Fruit fly (Drosophila melanogaster) whole organism, embryonic: ENCODE measurements around the gene CG10341.
A peak's percentile ranks its signal among the peaks of the same experiment; 100 is the strongest.

Experiments used
- ATbp ChIP-seq: fragments of 200-800 bp; sonication (Bioruptor generic); optimal IDR thresholded peaks from 2 replicates; lab custom pipeline; 2017; ENCODE audit warnings: missing biosample characterization, mild to moderate bottlenecking, missing genetic modification characterization, missing genetic modification reagents
- Atf6 ChIP-seq: fragments of 200-800 bp; sonication (Bioruptor generic); IDR thresholded peaks from 2 replicates; pipeline ENCODE4 v1.3.6; 2022; ENCODE audit warnings: missing biosample characterization, missing genetic modification characterization
- BEAF-32 ChIP-seq: fragments of 200-800 bp; sonication (Bioruptor generic); optimal IDR thresholded peaks from 3 replicates; lab custom pipeline; 2017; ENCODE audit warnings: missing biosample characterization, missing genetic modification characterization, mild to moderate bottlenecking, moderate library complexity, missing genetic modification reagents
- Bgb ChIP-seq: fragments of 200-800 bp; sonication (Bioruptor generic); IDR thresholded peaks from 2 replicates; pipeline ENCODE4 v1.3.6; 2022; ENCODE audit warnings: missing biosample characterization, missing genetic modification characterization; ENCODE audit not compliant: partially characterized antibody
- BtbVII ChIP-seq: fragments of 200-800 bp; sonication (Bioruptor generic); optimal IDR thresholded peaks from 3 replicates; lab custom pipeline; 2017; ENCODE audit warnings: missing biosample characterization, mild to moderate bottlenecking, missing genetic modification characterization
- Bteb2 ChIP-seq: fragments of 200-800 bp; sonication (Bioruptor generic); optimal IDR thresholded peaks from 2 replicates; lab custom pipeline; 2016; ENCODE audit warnings: missing biosample characterization, missing genetic modification characterization
- CG10366 ChIP-seq: fragments of 200-800 bp; sonication (Bioruptor generic); IDR thresholded peaks from 2 replicates; pipeline ENCODE4 v1.3.6; 2022; ENCODE audit warnings: missing biosample characterization, missing genetic modification characterization
- CG10543 ChIP-seq: fragments of 200-800 bp; sonication (Bioruptor generic); optimal IDR thresholded peaks from 3 replicates; lab custom pipeline; 2017; ENCODE audit warnings: missing biosample characterization, mild to moderate bottlenecking, missing genetic modification characterization, moderate library complexity
- CG12104 ChIP-seq: fragments of 200-800 bp; sonication (Bioruptor generic); optimal IDR thresholded peaks from 3 replicates; lab custom pipeline; 2016; ENCODE audit warnings: missing biosample characterization, missing genetic modification characterization
- CG13424 ChIP-seq: fragments of 200-800 bp; sonication (Bioruptor generic); optimal IDR thresholded peaks from 2 replicates; lab custom pipeline; 2019; ENCODE audit warnings: missing biosample characterization, mild to moderate bottlenecking, missing genetic modification characterization, moderate library complexity
- CG14860 ChIP-seq: fragments of 200-800 bp; sonication (Bioruptor generic); IDR thresholded peaks from 3 replicates; pipeline ENCODE4 v1.3.6; 2022; ENCODE audit warnings: missing biosample characterization, missing genetic modification characterization; ENCODE audit not compliant: partially characterized antibody
- CG17912 ChIP-seq: fragments of 200-800 bp; sonication (Bioruptor generic); optimal IDR thresholded peaks from 2 replicates; lab custom pipeline; 2018; ENCODE audit warnings: missing biosample characterization, mild to moderate bottlenecking, missing genetic modification characterization
- CG18011 ChIP-seq: fragments of 200-800 bp; sonication (Bioruptor generic); optimal IDR thresholded peaks from 2 replicates; lab custom pipeline; 2017; ENCODE audit warnings: missing biosample characterization, missing genetic modification characterization, mild to moderate bottlenecking, moderate library complexity, missing genotype
- CG18476 ChIP-seq: fragments of 200-800 bp; sonication (Bioruptor generic); optimal IDR thresholded peaks from 2 replicates; lab custom pipeline; 2016; ENCODE audit warnings: missing biosample characterization, mild to moderate bottlenecking, missing genetic modification characterization
- CG2889 ChIP-seq: fragments of 200-800 bp; sonication (Bioruptor generic); IDR thresholded peaks from 3 replicates; pipeline ENCODE4 v1.3.6; 2022; ENCODE audit warnings: missing biosample characterization, missing genetic modification characterization
- CG3163 ChIP-seq: fragments of 200-800 bp; sonication (Bioruptor generic); optimal IDR thresholded peaks from 3 replicates; lab custom pipeline; 2016; ENCODE audit warnings: missing biosample characterization, missing genetic modification characterization
- CG34224 ChIP-seq: fragments of 200-800 bp; sonication (Bioruptor generic); IDR thresholded peaks from 3 replicates; pipeline ENCODE4 v1.3.6; 2022; ENCODE audit warnings: missing biosample characterization, missing genetic modification characterization; ENCODE audit not compliant: partially characterized antibody
- CG42726 ChIP-seq: fragments of 200-800 bp; sonication (Bioruptor generic); IDR thresholded peaks from 2 replicates; pipeline ENCODE4 v1.3.6; 2022; ENCODE audit warnings: missing biosample characterization, missing genetic modification characterization; ENCODE audit not compliant: partially characterized antibody
- CG4424 ChIP-seq: fragments of 200-800 bp; sonication (Bioruptor generic); optimal IDR thresholded peaks from 3 replicates; lab custom pipeline; 2016; ENCODE audit warnings: missing biosample characterization, missing genetic modification characterization
- CG6765 ChIP-seq: fragments of 200-800 bp; sonication (Bioruptor generic); optimal IDR thresholded peaks from 3 replicates; lab custom pipeline; 2017; ENCODE audit warnings: missing biosample characterization, mild to moderate bottlenecking, missing genetic modification characterization
- CG7372 ChIP-seq: fragments of 200-800 bp; sonication (Bioruptor generic); IDR thresholded peaks from 2 replicates; pipeline ENCODE4 v1.3.6; 2022; ENCODE audit warnings: missing biosample characterization, missing genetic modification characterization
- CG8388 ChIP-seq: fragments of 200-800 bp; sonication (Bioruptor generic); optimal IDR thresholded peaks from 2 replicates; lab custom pipeline; 2019; ENCODE audit warnings: missing biosample characterization, mild to moderate bottlenecking, missing genetic modification characterization, moderate library complexity
- CG8478 ChIP-seq: fragments of >200 bp; optimal IDR thresholded peaks from 2 replicates; lab custom pipeline; 2018
- CTCF ChIP-seq: fragments of 200-800 bp; sonication (Bioruptor generic); optimal IDR thresholded peaks from 2 replicates; lab custom pipeline; 2017; ENCODE audit warnings: missing biosample characterization, mild to moderate bottlenecking, missing genetic modification characterization, moderate library complexity
- CkIIα-i1 ChIP-seq: fragments of 200-800 bp; sonication (Bioruptor generic); IDR thresholded peaks from 2 replicates; pipeline ENCODE4 v1.3.6; 2022; ENCODE audit warnings: missing biosample characterization, missing genetic modification characterization
- Dbx ChIP-seq: fragments of 200-800 bp; sonication (Bioruptor generic); IDR thresholded peaks from 3 replicates; pipeline ENCODE4 v1.3.6; 2022; ENCODE audit warnings: missing biosample characterization, missing genetic modification characterization
- Doc3 ChIP-seq: fragments of 200-800 bp; sonication (Bioruptor generic); IDR thresholded peaks from 3 replicates; pipeline ENCODE4 v1.3.6; 2022; ENCODE audit warnings: missing biosample characterization, missing genetic modification characterization; ENCODE audit not compliant: partially characterized antibody
- E2f2 ChIP-seq: fragments of 200-800 bp; sonication (Bioruptor generic); IDR thresholded peaks from 2 replicates; pipeline ENCODE4 v1.3.6; 2022; ENCODE audit warnings: missing biosample characterization, missing genetic modification characterization
- Eip74EF ChIP-seq, 2 experiments: fragments of 200-800 bp in 1 of 2; fragments of >200 bp in 1 of 2; sonication (Bioruptor generic) in 1 of 2; optimal IDR thresholded peaks; 2 replicates each; lab custom pipeline; 2017 to 2019; ENCODE audit warnings: missing biosample characterization in 2 of 2, missing genetic modification characterization in 2 of 2, mild to moderate bottlenecking in 1 of 2, moderate library complexity in 1 of 2
- Fer3 ChIP-seq: fragments of 200-800 bp; sonication (Bioruptor generic); optimal IDR thresholded peaks from 2 replicates; lab custom pipeline; 2018; ENCODE audit warnings: missing biosample characterization, mild to moderate bottlenecking, missing genetic modification characterization, moderate library complexity
- Hmr ChIP-seq: fragments of 200-800 bp; sonication (Bioruptor generic); optimal IDR thresholded peaks from 3 replicates; lab custom pipeline; 2017; ENCODE audit warnings: mild to moderate bottlenecking, missing biosample characterization, missing genetic modification reagents, missing genetic modification characterization
- Jarid2 ChIP-seq: fragments of 200-800 bp; sonication (Bioruptor generic); optimal IDR thresholded peaks from 3 replicates; lab custom pipeline; 2017; ENCODE audit warnings: mild to moderate bottlenecking, missing biosample characterization, missing genetic modification reagents, missing genetic modification characterization
- Kr ChIP-seq: fragments of 200-800 bp; sonication (Bioruptor generic); optimal IDR thresholded peaks from 2 replicates; lab custom pipeline; 2017; ENCODE audit warnings: missing biosample characterization, mild to moderate bottlenecking, missing genetic modification characterization
- NfI ChIP-seq: fragments of 200-800 bp; sonication (Bioruptor generic); optimal IDR thresholded peaks from 3 replicates; lab custom pipeline; 2018; ENCODE audit warnings: missing biosample characterization, mild to moderate bottlenecking, missing genetic modification characterization, moderate library complexity
- PHDP ChIP-seq: fragments of 200-800 bp; sonication (Bioruptor generic); optimal IDR thresholded peaks from 3 replicates; lab custom pipeline; 2018; ENCODE audit warnings: missing biosample characterization, mild to moderate bottlenecking, missing genetic modification characterization, moderate library complexity
- ap ChIP-seq: fragments of 200-800 bp; sonication (Bioruptor generic); IDR thresholded peaks from 2 replicates; pipeline ENCODE4 v1.3.6; 2022; ENCODE audit warnings: missing biosample characterization, missing genetic modification characterization
- bsh ChIP-seq, 2 experiments: fragments of 200-800 bp; sonication (Bioruptor generic); optimal IDR thresholded peaks; 2 replicates each; lab custom pipeline; 2017 to 2018; ENCODE audit warnings: mild to moderate bottlenecking in 2 of 2, missing biosample characterization in 2 of 2, missing genetic modification characterization in 2 of 2, moderate library complexity in 1 of 2
- cato ChIP-seq: fragments of 200-800 bp; sonication (Bioruptor generic); optimal IDR thresholded peaks from 2 replicates; lab custom pipeline; 2016; ENCODE audit warnings: missing biosample characterization, missing genetic modification characterization, borderline replicate concordance
- dysf ChIP-seq: fragments of 200-800 bp; sonication (Bioruptor generic); IDR thresholded peaks from 3 replicates; pipeline ENCODE4 v1.3.6; 2022; ENCODE audit warnings: missing biosample characterization, missing genetic modification characterization
- grn ChIP-seq: fragments of 200-800 bp; sonication (Bioruptor generic); optimal IDR thresholded peaks from 3 replicates; lab custom pipeline; 2017; ENCODE audit warnings: missing biosample characterization, missing genetic modification characterization
- hth ChIP-seq: fragments of >200 bp; optimal IDR thresholded peaks from 2 replicates; lab custom pipeline; 2017; ENCODE audit warnings: inconsistent platforms
- kah ChIP-seq: fragments of 200-800 bp; sonication (Bioruptor generic); optimal IDR thresholded peaks from 2 replicates; lab custom pipeline; 2018; ENCODE audit warnings: missing biosample characterization, mild to moderate bottlenecking, missing genetic modification characterization
- oc ChIP-seq: fragments of 200-800 bp; sonication (Bioruptor generic); optimal IDR thresholded peaks from 2 replicates; lab custom pipeline; 2018; ENCODE audit warnings: missing biosample characterization, mild to moderate bottlenecking, missing genetic modification characterization, moderate library complexity
- slp2 ChIP-seq: fragments of 200-800 bp; sonication (Bioruptor generic); optimal IDR thresholded peaks from 2 replicates; lab custom pipeline; 2016; ENCODE audit warnings: missing biosample characterization, missing genetic modification characterization
- so ChIP-seq: fragments of 200-800 bp; sonication (Bioruptor generic); IDR thresholded peaks from 3 replicates; pipeline ENCODE4 v1.3.6; 2022; ENCODE audit warnings: missing biosample characterization, missing genetic modification characterization
- sr ChIP-seq: fragments of 200-800 bp; sonication (Bioruptor generic); IDR thresholded peaks from 3 replicates; pipeline ENCODE4 v1.3.6; 2022; ENCODE audit warnings: missing biosample characterization, missing genetic modification characterization
- tna ChIP-seq: fragments of 200-800 bp; sonication (Bioruptor generic); IDR thresholded peaks from 2 replicates; pipeline ENCODE4 v1.3.6; 2022; ENCODE audit warnings: missing biosample characterization, missing genetic modification characterization; ENCODE audit not compliant: partially characterized antibody
- tup ChIP-seq: fragments of 200-800 bp; sonication (Bioruptor generic); optimal IDR thresholded peaks from 2 replicates; lab custom pipeline; 2016; ENCODE audit warnings: missing biosample characterization, mild to moderate bottlenecking, missing genetic modification characterization, moderate library complexity
- unpg ChIP-seq: fragments of 200-800 bp; sonication (Bioruptor generic); optimal IDR thresholded peaks from 3 replicates; lab custom pipeline; 2018; ENCODE audit warnings: missing biosample characterization, mild to moderate bottlenecking, missing genetic modification characterization, moderate library complexity
- zfh2 ChIP-seq: fragments of 200-800 bp; sonication (Bioruptor generic); optimal IDR thresholded peaks from 2 replicates; lab custom pipeline; 2016; ENCODE audit warnings: missing biosample characterization, missing genetic modification characterization

Gene CG10341

DNA sequence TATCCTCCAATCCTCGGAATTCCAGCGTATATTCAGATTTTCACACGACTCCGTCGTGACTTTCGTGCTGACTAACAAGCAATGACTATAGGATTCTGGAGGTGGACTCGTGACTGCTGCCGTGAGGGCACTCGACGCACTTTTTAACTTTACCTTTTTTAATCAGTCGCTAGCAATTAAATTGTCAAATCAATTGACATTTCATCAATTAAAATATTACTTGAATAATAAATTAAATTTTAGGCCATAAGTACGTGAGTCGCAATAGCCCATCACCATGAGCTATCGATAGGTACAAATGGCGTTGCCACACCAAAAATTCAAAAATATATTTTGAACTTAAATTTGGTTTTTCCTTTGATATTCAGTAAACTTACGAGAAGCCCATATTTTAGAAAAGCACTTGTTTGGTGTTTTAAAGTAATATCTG lies 7.1 kb downstream of the CG10341 start, which contains the start of gene Jwa (continued):
- no peak for TF ChIP-seq BtbVII
- peak; percentile 98 for TF ChIP-seq BEAF-32 (GFP tag; lab: Kevin White, UChicago)
- peak; percentile 91 for TF ChIP-seq CG42726
- no peak for TF ChIP-seq kah
- TF ChIP-seq CG12104 = peak; percentile 73
- peak; percentile 15 for TF ChIP-seq CG6765 (GFP tag; lab: Kevin White, UChicago)
- peak in 1 of 2 experiments; percentile 46 for TF ChIP-seq Eip74EF (GFP tag; optimal IDR thresholded peaks at IDR 0.05; lab: Kevin White, UChicago)
- TF ChIP-seq Bteb2 (GFP tag; lab: Kevin White, UChicago) = peak; percentile 94
- peak; percentile 97 for TF ChIP-seq Hmr (GFP tag; lab: Kevin White, UChicago)
- TF ChIP-seq slp2 (GFP tag; lab: Kevin White, UChicago) = peak; percentile 92
- no peak for TF ChIP-seq CTCF (GFP tag; lab: Kevin White, UChicago)
- TF ChIP-seq hth = no peak
- peak; percentile 93 for TF ChIP-seq CG2889 (GFP tag; lab: Robert Waterston, UW)
- peak; percentile 100 for TF ChIP-seq CG14860 (GFP tag; lab: Robert Waterston, UW)
- peak; percentile 90 for TF ChIP-seq CG18011
- peak; percentile 84 for TF ChIP-seq CG4424
- TF ChIP-seq bsh (GFP tag; optimal IDR thresholded peaks at IDR 0.05; lab: Kevin White, UChicago) = peak; percentile 38 to 96
- TF ChIP-seq CG17912 (GFP tag; lab: Kevin White, UChicago) = peak; percentile 46
- peak; percentile 97 for TF ChIP-seq zfh2 (GFP tag; lab: Kevin White, UChicago)
- TF ChIP-seq unpg (GFP tag; lab: Kevin White, UChicago) = peak; percentile 97
- TF ChIP-seq CkIIα-i1 (GFP tag; lab: Robert Waterston, UW) = no peak
- TF ChIP-seq Bgb (GFP tag; lab: Robert Waterston, UW) = peak; percentile 98
- TF ChIP-seq CG3163 (GFP tag; lab: Kevin White, UChicago) = peak; percentile 78
- TF ChIP-seq Dbx (GFP tag; lab: Robert Waterston, UW) = peak; percentile 95
- peak; percentile 76; the same call in 2 of the 3 replicates for TF ChIP-seq sr (GFP tag; lab: Robert Waterston, UW)
- peak; percentile 95 for TF ChIP-seq tna (GFP tag; lab: Robert Waterston, UW)
- TF ChIP-seq CG8388 (GFP tag; lab: Kevin White, UChicago) = peak; percentile 68
- TF ChIP-seq CG34224 (GFP tag; lab: Robert Waterston, UW) = peak; percentile 100
- peak; percentile 40 for TF ChIP-seq grn (GFP tag; lab: Kevin White, UChicago)
- TF ChIP-seq Kr (GFP tag; lab: Kevin White, UChicago) = no peak
- TF ChIP-seq CG10366 = peak; percentile 89
- peak; percentile 94 for TF ChIP-seq ap (GFP tag; lab: Robert Waterston, UW)
- peak; percentile 96 for TF ChIP-seq NfI (GFP tag; lab: Kevin White, UChicago)
- TF ChIP-seq CG13424 (tag; lab: Kevin White, UChicago) = peak; percentile 97
- peak; percentile 67 for TF ChIP-seq tup (GFP tag; lab: Kevin White, UChicago)
- TF ChIP-seq dysf (GFP tag; lab: Robert Waterston, UW) = peak; percentile 88
- peak; percentile 82 for TF ChIP-seq Atf6 (GFP tag; lab: Robert Waterston, UW)
- peak; percentile 95 for TF ChIP-seq PHDP
- TF ChIP-seq cato (GFP tag; lab: Kevin White, UChicago) = peak; percentile 93
- TF ChIP-seq CG18476 (GFP tag; lab: Kevin White, UChicago) = peak; percentile 79
- TF ChIP-seq CG7372 (GFP tag; lab: Robert Waterston, UW) = peak; percentile 92
- TF ChIP-seq CG8478 (lab: Kevin White, UChicago) = no peak
- TF ChIP-seq Doc3 (GFP tag; lab: Robert Waterston, UW) = peak; percentile 100
- peak; percentile 46 for TF ChIP-seq Jarid2
- peak; percentile 80 for TF ChIP-seq Fer3 (tag; lab: Kevin White, UChicago)
- TF ChIP-seq ATbp = peak; percentile 88
- TF ChIP-seq E2f2 (GFP tag; lab: Robert Waterston, UW) = peak; percentile 89
- TF ChIP-seq so (GFP tag; lab: Robert Waterston, UW) = peak; percentile 84; the same call in 2 of the 3 replicates
- TF ChIP-seq oc (tag; lab: Kevin White, UChicago) = no peak
- peak; percentile 94 for TF ChIP-seq CG10543 (GFP tag; lab: Kevin White, UChicago)
